Fruit fly (Drosophila melanogaster): Measurements from ENCODE around the gene ush.
A peak's percentile ranks its signal among the peaks of the same experiment; 100 is the strongest.

ush gene

dm6 chr2L:429680-430484 is 46.1 kb upstream of the ush start (continued):
- TF ChIP-seq sens-2 (GFP tag; IDR thresholded peaks at IDR 0.05), result no peak
- no peak for TF ChIP-seq CG3847 (GFP tag; IDR thresholded peaks at IDR 0.05)
- no peak for TF ChIP-seq fu2 (GFP tag; optimal IDR thresholded peaks at IDR 0.05)
- no peak for TF ChIP-seq CG7987 (GFP tag; optimal IDR thresholded peaks at IDR 0.05)
- TF ChIP-seq lilli (GFP tag; optimal IDR thresholded peaks at IDR 0.05), result peak; percentile 70
- no peak for TF ChIP-seq emc (GFP tag; optimal IDR thresholded peaks at IDR 0.05)
- peak; percentile 0 for TF ChIP-seq ab (GFP tag; optimal IDR thresholded peaks at IDR 0.05)
- TF ChIP-seq D (optimal IDR thresholded peaks at IDR 0.05), result no peak
- peak; percentile 12 for TF ChIP-seq D (GFP tag; optimal IDR thresholded peaks at IDR 0.05)
- TF ChIP-seq exex (tag; optimal IDR thresholded peaks at IDR 0.05), result no peak
- peak; percentile 93 for TF ChIP-seq D19A (tag; optimal IDR thresholded peaks at IDR 0.05)
- peak; percentile 54 for TF ChIP-seq luna (GFP tag; optimal IDR thresholded peaks at IDR 0.05)
- TF ChIP-seq CG4707 (GFP tag; optimal IDR thresholded peaks at IDR 0.05), result no peak
- no peak for TF ChIP-seq Dp (GFP tag; optimal IDR thresholded peaks at IDR 0.05)
- TF ChIP-seq CG9609 (GFP tag; optimal IDR thresholded peaks at IDR 0.05), result peak; percentile 41
- no peak for TF ChIP-seq bigmax (GFP tag; optimal IDR thresholded peaks at IDR 0.05)
- no peak for TF ChIP-seq CG18619 (GFP tag; optimal IDR thresholded peaks at IDR 0.05)
- no peak for TF ChIP-seq CG6654 (GFP tag; optimal IDR thresholded peaks at IDR 0.05)
- TF ChIP-seq Dek (tag; optimal IDR thresholded peaks at IDR 0.05), result no peak
- TF ChIP-seq NC2α (GFP tag; optimal IDR thresholded peaks at IDR 0.05), result no peak
- TF ChIP-seq nerfin-2 (GFP tag; IDR thresholded peaks at IDR 0.05; ENCODE audit: partially characterized antibody), result no peak
- TF ChIP-seq stwl (tag; optimal IDR thresholded peaks at IDR 0.05), result no peak
- peak; percentile 42 for TF ChIP-seq CG17829 (tag; optimal IDR thresholded peaks at IDR 0.05)
- no peak for TF ChIP-seq Fer2 (tag; optimal IDR thresholded peaks at IDR 0.05)
- TF ChIP-seq knrl (GFP tag; IDR thresholded peaks at IDR 0.05; ENCODE audit: partially characterized antibody), result 0 out of 3 replicates have a peak, but pooled peaks have one; percentile 32
- 0 out of 3 replicates have a peak, but pooled peaks have one; percentile 31 for TF ChIP-seq H15 (GFP tag; IDR thresholded peaks at IDR 0.05)
- TF ChIP-seq CG14965 (GFP tag; optimal IDR thresholded peaks at IDR 0.05; ENCODE audit: borderline replicate concordance), result no peak
- peak; percentile 55 for TF ChIP-seq Antp (GFP tag; optimal IDR thresholded peaks at IDR 0.05)
- no peak for TF ChIP-seq Sox100B (GFP tag; optimal IDR thresholded peaks at IDR 0.05)
- TF ChIP-seq az2 (GFP tag; optimal IDR thresholded peaks at IDR 0.05), result peak; percentile 53
- TF ChIP-seq Doc2 (GFP tag; IDR thresholded peaks at IDR 0.05), result no peak
- no peak for TF ChIP-seq Hey (tag; optimal IDR thresholded peaks at IDR 0.05)
- peak; percentile 65 for TF ChIP-seq Side (GFP tag; optimal IDR thresholded peaks at IDR 0.05)
- TF ChIP-seq gsb-n (tag; optimal IDR thresholded peaks at IDR 0.05), result peak; percentile 26
- TF ChIP-seq ranshi (GFP tag; IDR thresholded peaks at IDR 0.05), result peak; percentile 61; the same call in 1 of the 2 replicates
- TF ChIP-seq CG3838 (GFP tag; optimal IDR thresholded peaks at IDR 0.05), result no peak
- peak; percentile 49 for TF ChIP-seq CG15601 (tag; optimal IDR thresholded peaks at IDR 0.05)
- TF ChIP-seq CG4424 (GFP tag; optimal IDR thresholded peaks at IDR 0.05), result peak; percentile 38
- peak; percentile 42 for TF ChIP-seq CG13624 (GFP tag; optimal IDR thresholded peaks at IDR 0.05)
- no peak for TF ChIP-seq ato (GFP tag; IDR thresholded peaks at IDR 0.05; ENCODE audit: partially characterized antibody)
- TF ChIP-seq bcd (GFP tag; optimal IDR thresholded peaks at IDR 0.05), result peak; percentile 51
- no peak for TF ChIP-seq CG7963 (GFP tag; IDR thresholded peaks at IDR 0.05; ENCODE audit: partially characterized antibody)
- TF ChIP-seq B-H2 (GFP tag; optimal IDR thresholded peaks at IDR 0.05), result no peak
- peak; percentile 59 for TF ChIP-seq Blimp-1 (GFP tag; optimal IDR thresholded peaks at IDR 0.05)
- TF ChIP-seq CG32767 (GFP tag; IDR thresholded peaks at IDR 0.05), result no peak
- TF ChIP-seq CG4854 (GFP tag; optimal IDR thresholded peaks at IDR 0.05), result peak; percentile 12
- TF ChIP-seq CG1647 (GFP tag; optimal IDR thresholded peaks at IDR 0.05), result no peak
- no peak for TF ChIP-seq Trl (optimal IDR thresholded peaks at IDR 0.05)
- peak; percentile 38 for TF ChIP-seq Trl (GFP tag; optimal IDR thresholded peaks at IDR 0.05)
- no peak for TF ChIP-seq CG12104 (GFP tag; optimal IDR thresholded peaks at IDR 0.05)

All from whole organism, embryonic.